Worm (Caenorhabditis elegans) whole organism, late embryonic: Measurements from ENCODE around the gene Y66C5A.1.

Source experiments
- C08G9.2 ChIP-seq: sonication (generic microtip); optimal IDR thresholded peaks from 2 replicates; lab custom pipeline; 2016; ENCODE audit warnings: mild to moderate bottlenecking, missing genetic modification characterization, moderate library complexity, missing compliant biosample characterization
- C38D4.7 ChIP-seq: fragments of 200-800 bp; sonication (Bioruptor generic); optimal IDR thresholded peaks from 2 replicates; lab custom pipeline; 2018; ENCODE audit warnings: mild to moderate bottlenecking, missing genetic modification characterization, moderate library complexity, missing compliant biosample characterization
- F13H6.1 ChIP-seq: sonication (generic microtip); optimal IDR thresholded peaks from 2 replicates; lab custom pipeline; 2016; ENCODE audit warnings: missing genetic modification characterization, missing compliant biosample characterization
- K02D7.2 ChIP-seq: sonication (generic microtip); optimal IDR thresholded peaks from 2 replicates; lab custom pipeline; 2017; ENCODE audit warnings: mild to moderate bottlenecking, missing genetic modification characterization, missing compliant biosample characterization
- K09A11.1 ChIP-seq: sonication (generic microtip); optimal IDR thresholded peaks from 2 replicates; lab custom pipeline; 2017; ENCODE audit warnings: antibody characterized with exemption, mild to moderate bottlenecking, missing genetic modification characterization, missing compliant biosample characterization; ENCODE audit not compliant: insufficient read depth
- T23F11.4 ChIP-seq: fragments of 200-800 bp; sonication (Bioruptor generic); optimal IDR thresholded peaks from 2 replicates; lab custom pipeline; 2018; ENCODE audit warnings: mild to moderate bottlenecking, missing genetic modification characterization, missing compliant biosample characterization
- ceh-24 ChIP-seq: sonication (generic microtip); optimal IDR thresholded peaks from 2 replicates; lab custom pipeline; 2016; ENCODE audit warnings: mild to moderate bottlenecking, missing genetic modification characterization, missing compliant biosample characterization
- ceh-31 ChIP-seq: sonication (generic microtip); optimal IDR thresholded peaks from 2 replicates; lab custom pipeline; 2016; ENCODE audit warnings: missing genetic modification characterization, missing compliant biosample characterization
- ceh-34 ChIP-seq: sonication (generic microtip); optimal IDR thresholded peaks from 2 replicates; lab custom pipeline; 2016; ENCODE audit warnings: mild to moderate bottlenecking, missing genetic modification characterization, missing compliant biosample characterization
- ceh-6 ChIP-seq: fragments of 200-800 bp; sonication (Bioruptor generic); optimal IDR thresholded peaks from 2 replicates; lab custom pipeline; 2018; ENCODE audit warnings: mild to moderate bottlenecking, missing genetic modification characterization, missing compliant biosample characterization
- ceh-9 ChIP-seq: sonication (generic microtip); optimal IDR thresholded peaks from 2 replicates; lab custom pipeline; 2016; ENCODE audit warnings: mild to moderate bottlenecking, missing genetic modification characterization, inconsistent platforms, missing compliant biosample characterization
- che-1 ChIP-seq: sonication (generic microtip); optimal IDR thresholded peaks from 2 replicates; lab custom pipeline; 2016; ENCODE audit warnings: mild to moderate bottlenecking, missing genetic modification characterization, missing compliant biosample characterization
- dve-1 ChIP-seq: sonication (generic microtip); optimal IDR thresholded peaks from 2 replicates; lab custom pipeline; 2017; ENCODE audit warnings: antibody characterized with exemption, mild to moderate bottlenecking, missing genetic modification characterization, missing compliant biosample characterization
- elt-2 ChIP-seq: sonication (generic microtip); optimal IDR thresholded peaks from 2 replicates; lab custom pipeline; 2016; ENCODE audit warnings: missing genetic modification reagents, missing genetic modification characterization, missing compliant biosample characterization
- eyg-1 ChIP-seq: sonication (generic microtip); optimal IDR thresholded peaks from 2 replicates; lab custom pipeline; 2016; ENCODE audit warnings: missing genotype, missing genetic modification characterization, missing compliant biosample characterization
- fax-1 ChIP-seq: sonication (generic microtip); optimal IDR thresholded peaks from 2 replicates; lab custom pipeline; 2016; ENCODE audit warnings: missing genotype, missing genetic modification characterization, missing compliant biosample characterization
- fkh-6 ChIP-seq: sonication (generic microtip); optimal IDR thresholded peaks from 2 replicates; lab custom pipeline; 2016; ENCODE audit warnings: missing genetic modification characterization, missing compliant biosample characterization
- gmeb-2 ChIP-seq: sonication (generic microtip); optimal IDR thresholded peaks from 2 replicates; lab custom pipeline; 2016; ENCODE audit warnings: missing genetic modification characterization, inconsistent platforms, missing compliant biosample characterization
- hlh-8 ChIP-seq: sonication (generic microtip); optimal IDR thresholded peaks from 2 replicates; lab custom pipeline; 2016; ENCODE audit warnings: missing genotype, missing genetic modification characterization, missing compliant biosample characterization
- lim-6 ChIP-seq: sonication (generic microtip); optimal IDR thresholded peaks from 2 replicates; lab custom pipeline; 2016; ENCODE audit warnings: missing genetic modification characterization, missing compliant biosample characterization
- mec-3 ChIP-seq: sonication (generic microtip); optimal IDR thresholded peaks from 2 replicates; lab custom pipeline; 2016; ENCODE audit warnings: borderline replicate concordance, missing genetic modification characterization, missing compliant biosample characterization
- nfya-1 ChIP-seq: sonication (generic microtip); optimal IDR thresholded peaks from 2 replicates; lab custom pipeline; 2017; ENCODE audit warnings: missing genetic modification characterization, mild to moderate bottlenecking, missing compliant biosample characterization, antibody characterized with exemption, moderate library complexity
- nhr-11 ChIP-seq: fragments of 150-350 bp; optimal IDR thresholded peaks from 2 replicates; lab custom pipeline; 2014; ENCODE audit warnings: missing biosample characterization, missing genetic modification characterization
- nhr-232 ChIP-seq: sonication (generic microtip); optimal IDR thresholded peaks from 2 replicates; lab custom pipeline; 2016; ENCODE audit warnings: missing genetic modification characterization, missing compliant biosample characterization
- odd-2 ChIP-seq: sonication (generic microtip); optimal IDR thresholded peaks from 2 replicates; lab custom pipeline; 2017; ENCODE audit warnings: antibody characterized with exemption, mild to moderate bottlenecking, missing genetic modification characterization, missing compliant biosample characterization
- pag-3 ChIP-seq: sonication (generic microtip); optimal IDR thresholded peaks from 2 replicates; lab custom pipeline; 2016; ENCODE audit warnings: missing compliant biosample characterization, missing genetic modification characterization, borderline replicate concordance
- pha-2 ChIP-seq: sonication (generic microtip); optimal IDR thresholded peaks from 2 replicates; lab custom pipeline; 2017; ENCODE audit warnings: mild to moderate bottlenecking, missing genetic modification characterization, missing compliant biosample characterization
- pha-4 ChIP-seq: fragments of 150-350 bp; optimal IDR thresholded peaks from 2 replicates; lab custom pipeline; 2018; ENCODE audit warnings: missing biosample characterization, missing genetic modification reagents, missing genetic modification characterization
- pqm-1 ChIP-seq: sonication (generic microtip); optimal IDR thresholded peaks from 2 replicates; lab custom pipeline; 2016; ENCODE audit warnings: missing genetic modification characterization, missing compliant biosample characterization
- pros-1 ChIP-seq: fragments of 150-350 bp; optimal IDR thresholded peaks from 2 replicates; lab custom pipeline; 2014; ENCODE audit warnings: missing biosample characterization, missing genetic modification reagents, missing genetic modification characterization
- rnt-1 ChIP-seq: sonication (generic microtip); optimal IDR thresholded peaks from 2 replicates; lab custom pipeline; 2016; ENCODE audit warnings: missing genetic modification characterization, missing compliant biosample characterization
- sdc-2 ChIP-seq: sonication (generic microtip); optimal IDR thresholded peaks from 2 replicates; lab custom pipeline; 2016; ENCODE audit warnings: missing genotype, missing genetic modification characterization, missing compliant biosample characterization
- tbx-2 ChIP-seq: sonication (generic microtip); optimal IDR thresholded peaks from 2 replicates; lab custom pipeline; 2016; ENCODE audit warnings: missing genetic modification characterization, missing compliant biosample characterization
- ttx-3 ChIP-seq: sonication (generic microtip); optimal IDR thresholded peaks from 2 replicates; lab custom pipeline; 2016; ENCODE audit warnings: missing genetic modification reagents, missing genetic modification characterization, missing compliant biosample characterization
- unc-42 ChIP-seq: sonication (generic microtip); optimal IDR thresholded peaks from 2 replicates; lab custom pipeline; 2016; ENCODE audit warnings: missing genotype, missing genetic modification characterization, missing compliant biosample characterization
- unc-55 ChIP-seq: sonication (generic microtip); optimal IDR thresholded peaks from 2 replicates; lab custom pipeline; 2017; ENCODE audit warnings: missing biosample characterization, missing genetic modification reagents, missing genetic modification characterization
- unc-86 ChIP-seq: sonication (generic microtip); optimal IDR thresholded peaks from 2 replicates; lab custom pipeline; 2016; ENCODE audit warnings: missing genetic modification characterization, missing compliant biosample characterization

Gene Y66C5A.1

ce11 chrX:14499830-14500409 lies 44.6 kb upstream of the Y66C5A.1 start:
- TF ChIP-seq pros-1 (tag; lab: Kevin White, UChicago) = no peak
- TF ChIP-seq fkh-6 (tag; lab: Kevin White, UChicago) = no peak
- no peak for TF ChIP-seq odd-2 (tag; lab: Kevin White, UChicago)
- no peak for TF ChIP-seq F13H6.1 (tag; lab: Kevin White, UChicago)
- TF ChIP-seq ceh-9 (tag; lab: Kevin White, UChicago) = no peak
- TF ChIP-seq pag-3 (tag; lab: Kevin White, UChicago) = no peak
- no peak for TF ChIP-seq tbx-2 (tag; lab: Kevin White, UChicago)

DNA sequence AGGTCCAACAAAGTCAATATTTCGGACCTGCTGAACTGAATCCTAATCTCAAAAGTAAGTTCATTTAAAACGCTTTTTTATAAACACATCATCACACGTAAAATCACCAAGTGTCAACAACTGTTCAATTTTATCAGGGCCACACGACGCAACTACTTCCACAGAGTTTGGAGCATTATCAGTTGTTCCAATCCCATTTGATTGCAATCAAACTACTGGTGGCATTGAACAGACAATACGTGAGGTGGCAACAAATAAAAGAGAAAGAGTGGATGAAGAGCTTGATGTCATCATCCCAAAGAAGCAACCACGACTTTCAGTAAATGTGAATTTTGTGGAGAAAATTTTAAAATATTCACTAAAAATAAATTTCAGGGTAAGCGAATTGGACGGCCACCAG lies 41.2 kb upstream of the Y66C5A.1 start:
- TF ChIP-seq ceh-6 (no peak), ceh-31 (no peak), elt-2 (peak; percentile 1)

ce11 chrX:14495785-14496184 lies 40.5 kb upstream of the Y66C5A.1 start, which contains the start of gene ztf-14:
ztf-14 (plus strand) TSS chrX:14496085.
- TF ChIP-seq fax-1 (no peak), K02D7.2 (no peak), K09A11.1 (tag; lab: Kevin White, UChicago) (no peak), sdc-2 (no peak)

DNA sequence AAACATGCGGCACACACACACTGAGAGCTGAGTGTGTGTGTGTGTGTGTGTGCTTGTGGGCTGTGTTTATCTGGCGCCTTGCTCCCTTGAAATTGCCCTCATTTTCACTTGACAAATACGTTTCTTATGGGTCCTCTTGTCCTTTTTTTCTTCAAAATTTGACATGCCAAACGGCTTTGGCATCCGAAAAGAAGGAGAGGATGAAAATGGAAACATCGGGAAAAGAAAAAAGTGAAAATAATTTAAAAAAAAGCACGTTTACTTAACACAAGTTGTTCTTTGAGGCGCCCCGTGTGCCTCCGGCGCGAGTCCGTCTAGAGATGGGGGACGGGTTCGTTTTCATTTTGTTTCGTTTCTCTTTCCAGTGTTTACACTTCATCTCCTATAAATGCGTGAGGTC lies 39.8 kb upstream of the Y66C5A.1 start:
- no peak for TF ChIP-seq gmeb-2 (tag; lab: Kevin White, UChicago)
- TF ChIP-seq nhr-232 (tag; lab: Kevin White, UChicago) = no peak
- TF ChIP-seq fkh-6 (tag; lab: Kevin White, UChicago) = no peak
- no peak for TF ChIP-seq ttx-3
- TF ChIP-seq hlh-8 = no peak
- no peak for TF ChIP-seq ceh-34
- no peak for TF ChIP-seq lim-6 (tag; lab: Kevin White, UChicago)
- no peak for TF ChIP-seq F13H6.1 (tag; lab: Kevin White, UChicago)
- no peak for TF ChIP-seq pha-2
- TF ChIP-seq dve-1 (tag; lab: Kevin White, UChicago) = no peak
- no peak for TF ChIP-seq che-1 (tag; lab: Kevin White, UChicago)
- no peak for TF ChIP-seq odd-2 (tag; lab: Kevin White, UChicago)
- no peak for TF ChIP-seq eyg-1 (tag; lab: Kevin White, UChicago)
- TF ChIP-seq rnt-1 (tag; lab: Kevin White, UChicago) = no peak
- TF ChIP-seq tbx-2 (tag; lab: Kevin White, UChicago) = no peak
- TF ChIP-seq C38D4.7 = no peak
- TF ChIP-seq pag-3 (tag; lab: Kevin White, UChicago) = no peak

DNA sequence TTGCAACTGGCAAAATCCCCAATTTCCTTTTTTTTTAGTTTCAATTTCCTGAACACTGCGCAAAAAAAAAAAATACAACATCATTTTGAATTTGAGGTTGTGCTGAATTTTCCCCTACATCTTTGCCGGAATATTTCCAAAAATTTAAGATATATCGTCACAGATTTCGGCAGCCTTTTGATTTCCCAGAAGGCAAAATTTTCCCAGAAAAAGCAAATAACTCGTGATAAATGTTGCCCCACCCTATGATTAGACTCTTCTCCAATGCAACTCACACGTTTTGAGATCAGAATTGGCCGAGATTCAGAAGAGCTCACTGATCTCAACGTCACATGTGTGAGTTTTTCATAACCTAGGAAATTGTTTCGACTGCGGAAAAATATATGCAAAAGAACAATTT lies 37.1 kb upstream of the Y66C5A.1 start:
- TF ChIP-seq pha-4 (tag; lab: Kevin White, UChicago) (no peak), pag-3 (tag; lab: Kevin White, UChicago) (no peak), lim-6 (tag; lab: Kevin White, UChicago) (no peak), unc-42 (tag; lab: Kevin White, UChicago) (no peak), ceh-9 (tag; lab: Kevin White, UChicago) (no peak), C08G9.2 (no peak), unc-86 (tag; lab: Kevin White, UChicago) (no peak), T23F11.4 (GFP tag; lab: Kevin White, UChicago) (no peak), ceh-24 (tag; lab: Kevin White, UChicago) (no peak), che-1 (tag; lab: Kevin White, UChicago) (no peak), nfya-1 (tag; lab: Kevin White, UChicago) (no peak), ceh-6 (no peak), nhr-11 (tag; lab: Kevin White, UChicago) (no peak), ttx-3 (no peak), pqm-1 (tag; lab: Kevin White, UChicago) (no peak), K02D7.2 (no peak), mec-3 (tag; lab: Kevin White, UChicago) (no peak), unc-55 (no peak)
